Worm (Caenorhabditis elegans) whole organism, early embryonic: ENCODE data around the gene K12H6.2.

Experiments
- B0310.2 ChIP-seq: sonication (generic microtip); optimal IDR thresholded peaks from 2 replicates; lab custom pipeline; 2016; ENCODE audit warnings: mild to moderate bottlenecking, missing genetic modification characterization, missing compliant biosample characterization
- aly-1 ChIP-seq: sonication (generic microtip); optimal IDR thresholded peaks from 2 replicates; lab custom pipeline; 2016; ENCODE audit warnings: missing genetic modification characterization, missing compliant biosample characterization
- ama-1 ChIP-seq: fragments of 150-350 bp; optimal IDR thresholded peaks from 2 replicates; lab custom pipeline; 2014
- ceh-13 ChIP-seq: fragments of 200-800 bp; sonication (Bioruptor generic); optimal IDR thresholded peaks from 2 replicates; lab custom pipeline; 2018; ENCODE audit warnings: mild to moderate bottlenecking, missing genetic modification characterization, missing compliant biosample characterization
- hmbx-1 ChIP-seq: sonication (generic microtip); optimal IDR thresholded peaks from 2 replicates; lab custom pipeline; 2016; ENCODE audit warnings: mild to moderate bottlenecking, missing genetic modification characterization, missing compliant biosample characterization
- scrt-1 ChIP-seq: fragments of 200-800 bp; sonication (Bioruptor generic); IDR thresholded peaks from 2 replicates; pipeline ENCODE4 v1.3.6; 2022; ENCODE audit warnings: missing genetic modification characterization, missing compliant biosample characterization

DNA sequence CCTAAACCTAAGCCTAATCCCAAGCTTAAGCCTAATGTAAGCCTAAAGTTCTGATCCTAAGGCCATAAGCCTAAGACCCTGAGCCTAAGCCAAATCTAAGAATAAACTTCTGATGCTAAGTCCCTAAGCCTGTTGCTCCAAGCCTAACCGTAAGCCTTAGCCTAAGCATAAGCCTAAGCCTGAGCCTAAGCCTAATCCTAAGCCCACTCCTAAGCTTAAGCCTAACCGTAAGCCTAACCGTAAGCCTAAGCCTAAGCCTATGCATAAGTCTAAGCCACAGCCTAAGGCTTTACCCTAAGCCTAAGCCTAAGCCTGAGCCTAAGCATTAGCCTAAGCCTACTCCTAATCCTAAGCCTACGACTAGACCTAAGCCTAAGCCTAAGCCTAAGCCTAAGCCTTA, 44.0 kb upstream of the K12H6.2 start:
- no peak for TF ChIP-seq B0310.2 (tag; lab: Kevin White, UChicago)
- TF ChIP-seq ceh-13 (GFP tag; lab: Kevin White, UChicago) = no peak
- TF ChIP-seq aly-1 = no peak
- no peak for TF ChIP-seq scrt-1
- no peak for TF ChIP-seq ama-1
- TF ChIP-seq hmbx-1 (tag; lab: Kevin White, UChicago) = no peak
